Fruit fly (Drosophila melanogaster) whole organism, embryonic: ENCODE results near the gene Drs.
A peak's percentile ranks its signal among the peaks of the same experiment; 100 is the strongest.

Experiments
- Adf1 ChIP-seq: fragments of 200-800 bp; sonication (Bioruptor generic); IDR thresholded peaks from 2 replicates; pipeline ENCODE4 v1.3.6; 2022; ENCODE audit warnings: missing biosample characterization, missing genetic modification characterization
- CG12104 ChIP-seq: fragments of 200-800 bp; sonication (Bioruptor generic); optimal IDR thresholded peaks from 3 replicates; lab custom pipeline; 2016; ENCODE audit warnings: missing biosample characterization, missing genetic modification characterization
- CG12236 ChIP-seq: fragments of 200-800 bp; sonication (Bioruptor generic); optimal IDR thresholded peaks from 2 replicates; lab custom pipeline; 2016; ENCODE audit warnings: missing biosample characterization, missing genetic modification characterization
- CG13424 ChIP-seq: fragments of 200-800 bp; sonication (Bioruptor generic); optimal IDR thresholded peaks from 2 replicates; lab custom pipeline; 2019; ENCODE audit warnings: missing biosample characterization, mild to moderate bottlenecking, missing genetic modification characterization, moderate library complexity
- CG14050 ChIP-seq: fragments of 200-800 bp; sonication (Bioruptor generic); IDR thresholded peaks from 3 replicates; pipeline ENCODE4 v1.3.6; 2022; ENCODE audit warnings: missing biosample characterization, missing genetic modification characterization
- CG1647 ChIP-seq: fragments of 200-800 bp; sonication (Bioruptor generic); optimal IDR thresholded peaks from 3 replicates; lab custom pipeline; 2016; ENCODE audit warnings: missing biosample characterization, missing genetic modification characterization
- CG17802 ChIP-seq: fragments of 200-800 bp; sonication (Bioruptor generic); optimal IDR thresholded peaks from 2 replicates; lab custom pipeline; 2018; ENCODE audit warnings: missing biosample characterization, mild to moderate bottlenecking, missing genetic modification characterization, moderate library complexity
- CG32532 ChIP-seq: fragments of 200-800 bp; sonication (Bioruptor generic); IDR thresholded peaks from 2 replicates; pipeline ENCODE4 v1.3.6; 2022; ENCODE audit warnings: missing biosample characterization, missing genetic modification characterization
- CG3995 ChIP-seq: fragments of 200-800 bp; sonication (Bioruptor generic); optimal IDR thresholded peaks from 3 replicates; lab custom pipeline; 2016; ENCODE audit warnings: missing biosample characterization, missing genetic modification characterization
- CG6175 ChIP-seq: fragments of 200-800 bp; sonication (Bioruptor generic); IDR thresholded peaks from 3 replicates; pipeline ENCODE4 v1.3.6; 2022; ENCODE audit warnings: missing biosample characterization, missing genetic modification characterization
- CG9727 ChIP-seq: fragments of 200-800 bp; sonication (Bioruptor generic); optimal IDR thresholded peaks from 3 replicates; lab custom pipeline; 2017; ENCODE audit warnings: missing biosample characterization, mild to moderate bottlenecking, missing genetic modification characterization
- Camta ChIP-seq: fragments of 200-800 bp; sonication (Bioruptor generic); optimal IDR thresholded peaks from 2 replicates; lab custom pipeline; 2016; ENCODE audit warnings: missing biosample characterization, missing genetic modification characterization
- GATAe ChIP-seq: fragments of 200-800 bp; sonication (Bioruptor generic); conservative IDR thresholded peaks from 2 replicates; pipeline ENCODE4 v1.3.6; 2022; ENCODE audit warnings: missing biosample characterization, missing genetic modification characterization
- Gsc ChIP-seq: fragments of 200-800 bp; sonication (Bioruptor generic); IDR thresholded peaks from 2 replicates; pipeline ENCODE4 v1.3.6; 2022; ENCODE audit warnings: missing biosample characterization, missing genetic modification characterization
- Hr3 ChIP-seq: fragments of 200-800 bp; sonication (Bioruptor generic); optimal IDR thresholded peaks from 3 replicates; lab custom pipeline; 2016; ENCODE audit warnings: missing biosample characterization, missing genetic modification characterization
- Jarid2 ChIP-seq: fragments of 200-800 bp; sonication (Bioruptor generic); optimal IDR thresholded peaks from 3 replicates; lab custom pipeline; 2017; ENCODE audit warnings: mild to moderate bottlenecking, missing biosample characterization, missing genetic modification reagents, missing genetic modification characterization
- Lpt ChIP-seq: fragments of >200 bp; optimal IDR thresholded peaks from 2 replicates; lab custom pipeline; 2018; ENCODE audit warnings: missing biosample characterization, missing genetic modification characterization
- Oli ChIP-seq: fragments of 200-800 bp; sonication (Bioruptor generic); optimal IDR thresholded peaks from 2 replicates; lab custom pipeline; 2018; ENCODE audit warnings: missing biosample characterization, mild to moderate bottlenecking, missing genetic modification characterization, moderate library complexity
- Sin3A ChIP-seq: fragments of >200 bp; optimal IDR thresholded peaks from 2 replicates; lab custom pipeline; 2018
- Sox102F ChIP-seq: fragments of 200-800 bp; sonication (Bioruptor generic); optimal IDR thresholded peaks from 2 replicates; lab custom pipeline; 2018; ENCODE audit warnings: missing biosample characterization, mild to moderate bottlenecking, missing genetic modification characterization, moderate library complexity
- Sry-δ ChIP-seq: fragments of 200-800 bp; sonication (Bioruptor generic); optimal IDR thresholded peaks from 2 replicates; lab custom pipeline; 2016; ENCODE audit warnings: missing biosample characterization, missing genetic modification characterization
- Stat92E ChIP-seq, 3 experiments: fragments of >200 bp in 2 of 3; fragments of 200-800 bp in 1 of 3; sonication (Bioruptor generic) in 1 of 3; optimal IDR thresholded peaks; 2 replicates each; lab custom pipeline; 2017 to 2019; ENCODE audit warnings: missing biosample characterization in 3 of 3, missing genetic modification characterization in 3 of 3, mild to moderate bottlenecking in 1 of 3, moderate library complexity in 1 of 3
- Trl ChIP-seq, 3 experiments: fragments of >200 bp in 2 of 3; fragments of 200-800 bp in 1 of 3; sonication (Bioruptor generic) in 1 of 3; optimal IDR thresholded peaks; 2 replicates in 1 of 3; 3 replicates in 2 of 3; lab custom pipeline; 2016 to 2017; ENCODE audit warnings: missing biosample characterization in 1 of 3, missing genetic modification characterization in 1 of 3
- ac ChIP-seq: fragments of 200-800 bp; sonication (Bioruptor generic); optimal IDR thresholded peaks from 3 replicates; lab custom pipeline; 2017; ENCODE audit warnings: missing biosample characterization, mild to moderate bottlenecking, missing genetic modification characterization
- bab2 ChIP-seq: fragments of 200-800 bp; sonication (Bioruptor generic); optimal IDR thresholded peaks from 2 replicates; lab custom pipeline; 2016; ENCODE audit warnings: missing biosample characterization, missing genetic modification characterization
- bigmax ChIP-seq: fragments of 200-800 bp; sonication (Bioruptor generic); optimal IDR thresholded peaks from 2 replicates; lab custom pipeline; 2018; ENCODE audit warnings: missing biosample characterization, mild to moderate bottlenecking, missing genetic modification characterization
- ems ChIP-seq: fragments of 200-800 bp; sonication (Bioruptor generic); optimal IDR thresholded peaks from 3 replicates; lab custom pipeline; 2016; ENCODE audit warnings: missing biosample characterization, missing genetic modification characterization
- eyg ChIP-seq: fragments of 200-800 bp; sonication (Bioruptor generic); optimal IDR thresholded peaks from 3 replicates; lab custom pipeline; 2016; ENCODE audit warnings: missing biosample characterization, missing genetic modification characterization
- fd102C ChIP-seq: fragments of 200-800 bp; sonication (Bioruptor generic); optimal IDR thresholded peaks from 2 replicates; lab custom pipeline; 2018; ENCODE audit warnings: missing biosample characterization, mild to moderate bottlenecking, missing genetic modification characterization, moderate library complexity
- grn ChIP-seq: fragments of 200-800 bp; sonication (Bioruptor generic); optimal IDR thresholded peaks from 3 replicates; lab custom pipeline; 2017; ENCODE audit warnings: missing biosample characterization, missing genetic modification characterization
- gsb-n ChIP-seq: fragments of 200-800 bp; sonication (Bioruptor generic); optimal IDR thresholded peaks from 3 replicates; lab custom pipeline; 2018; ENCODE audit warnings: missing biosample characterization, mild to moderate bottlenecking, missing genetic modification characterization
- lbe ChIP-seq: fragments of 200-800 bp; sonication (Bioruptor generic); optimal IDR thresholded peaks from 2 replicates; lab custom pipeline; 2016; ENCODE audit warnings: missing biosample characterization, mild to moderate bottlenecking, missing genetic modification characterization
- mld ChIP-seq: fragments of 200-800 bp; sonication (Bioruptor generic); IDR thresholded peaks from 3 replicates; pipeline ENCODE4 v1.3.6; 2022; ENCODE audit warnings: missing biosample characterization, missing genetic modification characterization; ENCODE audit not compliant: partially characterized antibody
- odd ChIP-seq: fragments of 200-800 bp; sonication (Bioruptor generic); optimal IDR thresholded peaks from 2 replicates; lab custom pipeline; 2017; ENCODE audit warnings: missing biosample characterization, mild to moderate bottlenecking, missing genetic modification characterization
- onecut ChIP-seq: fragments of 200-800 bp; sonication (Bioruptor generic); IDR thresholded peaks from 2 replicates; pipeline ENCODE4 v1.3.6; 2022; ENCODE audit warnings: missing biosample characterization, missing genetic modification characterization
- peb ChIP-seq: fragments of 200-800 bp; sonication (Bioruptor generic); IDR thresholded peaks from 2 replicates; pipeline ENCODE4 v1.3.6; 2022; ENCODE audit warnings: missing biosample characterization, missing genetic modification characterization
- pum ChIP-seq: fragments of 200-800 bp; sonication (Bioruptor generic); optimal IDR thresholded peaks from 2 replicates; lab custom pipeline; 2016; ENCODE audit warnings: missing biosample characterization, missing genetic modification characterization
- shn ChIP-seq: fragments of 200-800 bp; sonication (Bioruptor generic); optimal IDR thresholded peaks from 3 replicates; lab custom pipeline; 2016; ENCODE audit warnings: missing biosample characterization, missing genetic modification characterization
- slbo ChIP-seq: fragments of 200-800 bp; sonication (Bioruptor generic); IDR thresholded peaks from 2 replicates; pipeline ENCODE4 v1.3.6; 2022; ENCODE audit warnings: missing biosample characterization, missing genetic modification characterization
- slp2 ChIP-seq: fragments of 200-800 bp; sonication (Bioruptor generic); optimal IDR thresholded peaks from 2 replicates; lab custom pipeline; 2016; ENCODE audit warnings: missing biosample characterization, missing genetic modification characterization
- tup ChIP-seq: fragments of 200-800 bp; sonication (Bioruptor generic); optimal IDR thresholded peaks from 2 replicates; lab custom pipeline; 2016; ENCODE audit warnings: missing biosample characterization, mild to moderate bottlenecking, missing genetic modification characterization, moderate library complexity
- vvl ChIP-seq: fragments of 200-800 bp; sonication (Bioruptor generic); IDR thresholded peaks from 2 replicates; pipeline ENCODE4 v1.3.6; 2022; ENCODE audit warnings: missing biosample characterization, missing genetic modification characterization
- zen2 ChIP-seq: fragments of 200-800 bp; sonication (Bioruptor generic); IDR thresholded peaks from 3 replicates; pipeline ENCODE4 v1.3.6; 2022; ENCODE audit warnings: missing biosample characterization, missing genetic modification characterization; ENCODE audit not compliant: partially characterized antibody

Gene Drs

dm6 chr3L:3377965-3378292 is 8.6 kb downstream of the Drs start, which contains the start of gene Ids (continued):
- TF ChIP-seq Camta (GFP tag; lab: Kevin White, UChicago) (peak; percentile 45), CG3995 (no peak), GATAe (no peak), Trl (optimal IDR thresholded peaks at IDR 0.05; lab: Kevin White, UChicago) (no peak), Trl (GFP tag; optimal IDR thresholded peaks at IDR 0.05; lab: Kevin White, UChicago) (no peak), ems (peak; percentile 41), Sin3A (lab: Kevin White, UChicago) (no peak), odd (GFP tag; lab: Kevin White, UChicago) (peak; percentile 60), pum (GFP tag; lab: Kevin White, UChicago) (no peak), CG13424 (tag; lab: Kevin White, UChicago) (peak; percentile 58), CG6175 (no peak; the same call in 2 of the 3 replicates), Sry-δ (GFP tag; lab: Kevin White, UChicago) (no peak), fd102C (no peak), Stat92E (GFP tag; optimal IDR thresholded peaks at IDR 0.05; lab: Kevin White, UChicago) (no peak), CG9727 (GFP tag; lab: Kevin White, UChicago) (peak; percentile 69), lbe (GFP tag; lab: Kevin White, UChicago) (peak; percentile 27), grn (no peak), CG12236 (GFP tag; lab: Kevin White, UChicago) (no peak), CG32532 (GFP tag; lab: Robert Waterston, UW) (peak; percentile 80), bigmax (GFP tag; lab: Kevin White, UChicago) (no peak), vvl (GFP tag; lab: Robert Waterston, UW) (peak; percentile 86), Oli (tag; lab: Kevin White, UChicago) (peak; percentile 75), bab2 (GFP tag; lab: Kevin White, UChicago) (peak; percentile 37), gsb-n (tag; lab: Kevin White, UChicago) (peak; percentile 47), eyg (no peak), CG12104 (peak; percentile 32), CG17802 (tag; lab: Kevin White, UChicago) (peak; percentile 22), ac (GFP tag; lab: Kevin White, UChicago) (no peak), slbo (peak; percentile 84), peb (peak; percentile 35; the same call in 1 of the 2 replicates), shn (GFP tag; lab: Kevin White, UChicago) (no peak), CG1647 (peak; percentile 10), Gsc (no peak), Sox102F (GFP tag; lab: Kevin White, UChicago) (peak; percentile 84), CG14050 (GFP tag; lab: Robert Waterston, UW) (peak; percentile 58; the same call in 2 of the 3 replicates), Jarid2 (no peak), tup (GFP tag; lab: Kevin White, UChicago) (peak; percentile 13), Hr3 (GFP tag; lab: Kevin White, UChicago) (peak; percentile 45), slp2 (peak; percentile 23), Lpt (GFP tag; lab: Kevin White, UChicago) (no peak), zen2 (no peak), Adf1 (GFP tag; lab: Robert Waterston, UW) (peak; percentile 43; the same call in 1 of the 2 replicates), mld (GFP tag; lab: Robert Waterston, UW) (no peak), onecut (GFP tag; lab: Robert Waterston, UW) (peak; percentile 45)
